Worm (Caenorhabditis elegans) whole organism, L1 larva: Measurements from ENCODE around the gene srsx-36.

Source experiments
- C34B4.2 ChIP-seq: sonication (generic microtip); optimal IDR thresholded peaks from 2 replicates; lab custom pipeline; 2017; ENCODE audit warnings: mild to moderate bottlenecking, missing genetic modification characterization, missing compliant biosample characterization
- Y116A8C.19 ChIP-seq: sonication (generic microtip); optimal IDR thresholded peaks from 2 replicates; lab custom pipeline; 2016; ENCODE audit warnings: missing compliant biosample characterization, missing genetic modification characterization, borderline replicate concordance
- alr-1 ChIP-seq: fragments of 200-800 bp; sonication (Bioruptor generic); optimal IDR thresholded peaks from 2 replicates; lab custom pipeline; 2018; ENCODE audit warnings: borderline replicate concordance, mild to moderate bottlenecking, missing genetic modification characterization, missing compliant biosample characterization
- blmp-1 ChIP-seq: fragments of 150-350 bp; optimal IDR thresholded peaks from 2 replicates; lab custom pipeline; 2014; ENCODE audit warnings: missing biosample characterization, missing genetic modification characterization
- ceh-63 ChIP-seq: fragments of 200-800 bp; sonication (Bioruptor generic); optimal IDR thresholded peaks from 2 replicates; lab custom pipeline; 2018; ENCODE audit warnings: mild to moderate bottlenecking, missing genetic modification characterization, missing compliant biosample characterization
- ceh-8 ChIP-seq: fragments of 200-800 bp; sonication (Bioruptor generic); optimal IDR thresholded peaks from 2 replicates; lab custom pipeline; 2018; ENCODE audit warnings: mild to moderate bottlenecking, missing genetic modification characterization, moderate library complexity, missing compliant biosample characterization
- ceh-88 ChIP-seq: fragments of 200-800 bp; sonication (Bioruptor generic); IDR thresholded peaks from 2 replicates; pipeline ENCODE4 v1.3.6; 2022; ENCODE audit warnings: missing genetic modification characterization, missing compliant biosample characterization
- ceh-90 ChIP-seq: sonication (generic microtip); optimal IDR thresholded peaks from 2 replicates; lab custom pipeline; 2016; ENCODE audit warnings: missing genetic modification characterization, missing compliant biosample characterization
- ces-1 ChIP-seq: fragments of 150-350 bp; optimal IDR thresholded peaks from 2 replicates; lab custom pipeline; 2014; ENCODE audit warnings: missing biosample characterization, missing genetic modification reagents, missing genetic modification characterization
- dpl-1 ChIP-seq, 3 experiments: fragments of 150-350 bp in 2 of 3; sonication (generic microtip) in 1 of 3; optimal IDR thresholded peaks; 2 replicates each; lab custom pipeline; 2014 to 2017; ENCODE audit warnings: missing biosample characterization in 3 of 3, missing genetic modification characterization in 3 of 3, missing genetic modification reagents in 3 of 3
- efl-1 ChIP-seq, 4 experiments: fragments of 150-350 bp; optimal IDR thresholded peaks in 3 of 4; peaks in 1 of 4; 1 replicate in 1 of 4; 2 replicates in 3 of 4; lab custom pipeline; 2014; ENCODE audit warnings: missing biosample characterization in 2 of 4, missing genetic modification characterization in 2 of 4, missing genetic modification reagents in 2 of 4
- efl-3 ChIP-seq: fragments of 200-800 bp; sonication (Bioruptor generic); optimal IDR thresholded peaks from 2 replicates; lab custom pipeline; 2018; ENCODE audit warnings: mild to moderate bottlenecking, missing genetic modification characterization, missing compliant biosample characterization
- egl-13 ChIP-seq: sonication (generic microtip); optimal IDR thresholded peaks from 2 replicates; lab custom pipeline; 2016; ENCODE audit warnings: missing genotype, missing genetic modification reagents, missing genetic modification characterization, missing compliant biosample characterization
- elt-3 ChIP-seq, 6 experiments: fragments of 150-350 bp in 1 of 6; sonication (generic microtip); optimal IDR thresholded peaks; 2 replicates each; lab custom pipeline; 2017 to 2018; ENCODE audit warnings: missing biosample characterization in 6 of 6, missing genetic modification characterization in 6 of 6, inconsistent platforms in 1 of 6
- ets-5 ChIP-seq: fragments of 200-800 bp; sonication (Bioruptor generic); IDR thresholded peaks from 2 replicates; pipeline ENCODE4 v1.3.6; 2022; ENCODE audit warnings: missing genetic modification characterization, missing compliant biosample characterization
- fkh-10 ChIP-seq: sonication (generic microtip); optimal IDR thresholded peaks from 2 replicates; lab custom pipeline; 2017; ENCODE audit warnings: missing biosample characterization, missing genetic modification reagents, missing genetic modification characterization
- fkh-4 ChIP-seq: sonication (generic microtip); optimal IDR thresholded peaks from 2 replicates; lab custom pipeline; 2016; ENCODE audit warnings: missing compliant biosample characterization, missing genetic modification characterization, borderline replicate concordance
- hlh-17 ChIP-seq: fragments of 200-800 bp; sonication (Bioruptor generic); optimal IDR thresholded peaks from 2 replicates; lab custom pipeline; 2018; ENCODE audit warnings: missing genetic modification characterization, mild to moderate bottlenecking, missing compliant biosample characterization, moderate library complexity, borderline replicate concordance
- irx-1 ChIP-seq: sonication (generic microtip); optimal IDR thresholded peaks from 2 replicates; lab custom pipeline; 2016; ENCODE audit warnings: missing genetic modification characterization, missing compliant biosample characterization
- isw-1 ChIP-seq: fragments of 200-800 bp; sonication (Bioruptor generic); IDR thresholded peaks from 2 replicates; pipeline ENCODE4 v1.3.6; 2022; ENCODE audit warnings: missing genetic modification characterization, missing compliant biosample characterization
- lin-13 ChIP-seq: fragments of 150-350 bp; optimal IDR thresholded peaks from 2 replicates; lab custom pipeline; 2014; ENCODE audit warnings: missing biosample characterization, missing genetic modification reagents, missing genetic modification characterization
- lin-14 ChIP-seq: fragments of 200-800 bp; sonication (Bioruptor generic); optimal IDR thresholded peaks from 2 replicates; lab custom pipeline; 2018; ENCODE audit warnings: mild to moderate bottlenecking, missing genetic modification characterization, moderate library complexity, missing compliant biosample characterization
- mab-9 ChIP-seq: fragments of 200-800 bp; sonication (Bioruptor generic); IDR thresholded peaks from 2 replicates; pipeline ENCODE4 v1.3.6; 2022; ENCODE audit warnings: missing genetic modification reagents, missing genetic modification characterization, missing compliant biosample characterization
- mdl-1 ChIP-seq, 2 experiments: fragments of 150-350 bp; optimal IDR thresholded peaks; 2 replicates each; lab custom pipeline; 2014 to 2017; ENCODE audit warnings: missing biosample characterization in 2 of 2, missing genetic modification characterization in 2 of 2, inconsistent platforms in 1 of 2
- nhr-237 ChIP-seq: fragments of 150-350 bp; optimal IDR thresholded peaks from 2 replicates; lab custom pipeline; 2014; ENCODE audit warnings: missing biosample characterization, missing genetic modification characterization
- nhr-28 ChIP-seq: fragments of 150-350 bp; optimal IDR thresholded peaks from 2 replicates; lab custom pipeline; 2014; ENCODE audit warnings: missing biosample characterization, missing genetic modification characterization
- nhr-47 ChIP-seq: sonication (generic microtip); optimal IDR thresholded peaks from 2 replicates; lab custom pipeline; 2016; ENCODE audit warnings: mild to moderate bottlenecking, missing genetic modification characterization, moderate library complexity, missing compliant biosample characterization
- nhr-71 ChIP-seq: sonication (generic microtip); optimal IDR thresholded peaks from 2 replicates; lab custom pipeline; 2016; ENCODE audit warnings: mild to moderate bottlenecking, missing genetic modification characterization, moderate library complexity, missing compliant biosample characterization
- nhr-76 ChIP-seq: sonication (generic microtip); optimal IDR thresholded peaks from 2 replicates; lab custom pipeline; 2017; ENCODE audit warnings: missing biosample characterization, missing genetic modification characterization
- nhr-85 ChIP-seq: sonication (generic microtip); peaks from one replicate; lab custom pipeline; 2016; ENCODE audit warnings: missing genetic modification characterization, inconsistent platforms, missing compliant biosample characterization
- pag-3 ChIP-seq: sonication (generic microtip); optimal IDR thresholded peaks from 2 replicates; lab custom pipeline; 2017; ENCODE audit warnings: missing genetic modification characterization, mild to moderate bottlenecking, missing compliant biosample characterization, antibody characterized with exemption, borderline replicate concordance; ENCODE audit not compliant: insufficient read depth
- pqm-1 ChIP-seq: sonication (generic microtip); optimal IDR thresholded peaks from 3 replicates; lab custom pipeline; 2017; ENCODE audit warnings: missing biosample characterization, missing genetic modification characterization
- snpc-4 ChIP-seq: fragments of 150-350 bp; optimal IDR thresholded peaks from 2 replicates; lab custom pipeline; 2014; ENCODE audit warnings: missing biosample characterization, missing genetic modification characterization
- snu-23 ChIP-seq: sonication (generic microtip); optimal IDR thresholded peaks from 2 replicates; lab custom pipeline; 2016; ENCODE audit warnings: missing genetic modification characterization, missing compliant biosample characterization
- sup-37 ChIP-seq: fragments of 200-800 bp; sonication (Bioruptor generic); optimal IDR thresholded peaks from 2 replicates; lab custom pipeline; 2018; ENCODE audit warnings: mild to moderate bottlenecking, missing genetic modification characterization, missing compliant biosample characterization
- swsn-7 ChIP-seq: sonication (generic microtip); optimal IDR thresholded peaks from 2 replicates; lab custom pipeline; 2016; ENCODE audit warnings: missing genetic modification characterization, missing compliant biosample characterization
- unc-130 ChIP-seq: fragments of 150-350 bp; optimal IDR thresholded peaks from 2 replicates; lab custom pipeline; 2017; ENCODE audit warnings: missing biosample characterization, missing genetic modification characterization, inconsistent platforms
- unc-30 ChIP-seq: sonication (generic microtip); optimal IDR thresholded peaks from 2 replicates; lab custom pipeline; 2017; ENCODE audit warnings: missing biosample characterization, missing genetic modification characterization
- unc-62 ChIP-seq: fragments of 150-350 bp; optimal IDR thresholded peaks from 2 replicates; lab custom pipeline; 2014; ENCODE audit warnings: missing biosample characterization, missing genetic modification reagents, missing genetic modification characterization
- unc-86 ChIP-seq: sonication (generic microtip); optimal IDR thresholded peaks from 2 replicates; lab custom pipeline; 2016; ENCODE audit warnings: missing genetic modification characterization, missing compliant biosample characterization
- unc-98 ChIP-seq: fragments of 200-800 bp; sonication (Bioruptor generic); IDR thresholded peaks from 2 replicates; pipeline ENCODE4 v1.3.6; 2022; ENCODE audit warnings: missing genetic modification characterization, missing compliant biosample characterization
- zag-1 ChIP-seq: fragments of 150-350 bp; optimal IDR thresholded peaks from 2 replicates; lab custom pipeline; 2014; ENCODE audit warnings: missing biosample characterization, missing genetic modification characterization
- ztf-11 ChIP-seq, 2 experiments: sonication (generic microtip); optimal IDR thresholded peaks; 2 replicates each; lab custom pipeline; 2016 to 2017; ENCODE audit warnings: missing genetic modification characterization in 2 of 2, missing biosample characterization in 1 of 2, missing compliant biosample characterization in 1 of 2
- ztf-4 ChIP-seq: fragments of 150-350 bp; optimal IDR thresholded peaks from 2 replicates; lab custom pipeline; 2014; ENCODE audit warnings: missing biosample characterization, missing genetic modification characterization

The srsx-36 gene

ce11 chrV:15826110-15826509 is 16.7 kb upstream of the srsx-36 start, which contains the start of gene srbc-51:
Gene srbc-51 (plus strand): TSS chrV:15826410.
- no peak for TF ChIP-seq nhr-76 (tag; lab: Kevin White, UChicago)
- TF ChIP-seq ets-5 (GFP tag; lab: Robert Waterston, UW): no peak
- no peak for TF ChIP-seq unc-86
- no peak for TF ChIP-seq efl-1 (optimal IDR thresholded peaks at IDR 0.05; lab: Kevin White, UChicago)
- no peak for TF ChIP-seq efl-1 (GFP tag; optimal IDR thresholded peaks at IDR 0.05 in 1 of 2; lab: Kevin White, UChicago)
- no peak for TF ChIP-seq nhr-237
- no peak for TF ChIP-seq lin-14
- no peak for TF ChIP-seq efl-3 (GFP tag; lab: Kevin White, UChicago)
- TF ChIP-seq isw-1 (GFP tag; lab: Robert Waterston, UW): no peak
- TF ChIP-seq Y116A8C.19: no peak
- no peak for TF ChIP-seq ceh-8 (GFP tag; lab: Kevin White, UChicago)
- TF ChIP-seq ceh-88: no peak
- TF ChIP-seq lin-13 (GFP tag; lab: Kevin White, UChicago): no peak
- no peak for TF ChIP-seq dpl-1 (GFP tag; optimal IDR thresholded peaks at IDR 0.05; lab: Kevin White, UChicago)
- TF ChIP-seq alr-1 (tag; lab: Kevin White, UChicago): no peak
- TF ChIP-seq swsn-7 (tag; lab: Kevin White, UChicago): no peak
- no peak for TF ChIP-seq zag-1 (tag; lab: Kevin White, UChicago)
- TF ChIP-seq mdl-1 (tag; optimal IDR thresholded peaks at IDR 0.05; lab: Kevin White, UChicago): no peak

DNA sequence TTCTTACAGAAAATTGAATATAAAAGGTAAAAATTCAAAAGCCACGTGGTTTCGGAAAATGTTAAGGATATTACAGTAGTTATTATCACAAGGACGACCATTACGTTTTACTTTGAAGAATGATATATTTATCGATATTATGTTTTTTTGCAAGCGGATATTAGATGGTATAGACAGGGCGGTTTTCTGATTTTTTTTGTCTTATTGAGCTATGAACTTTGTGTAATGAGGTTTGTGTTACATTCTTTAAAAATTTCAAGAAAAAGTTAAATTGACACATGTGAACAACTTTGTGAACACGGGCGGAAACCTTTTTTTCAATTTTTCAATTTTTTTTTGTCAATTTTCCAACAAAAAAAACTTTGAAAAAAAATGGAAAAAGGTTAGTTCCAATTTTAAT is 15.4 kb upstream of the srsx-36 start, which contains the start of gene srbc-50:
Gene srbc-50, minus strand, starts transcription at position 101 of the 400 bp plus-strand sequence.
- TF ChIP-seq nhr-47 (tag; lab: Kevin White, UChicago): no peak
- TF ChIP-seq irx-1 (tag; lab: Kevin White, UChicago): no peak
- TF ChIP-seq blmp-1 (tag; lab: Kevin White, UChicago): no peak
- no peak for TF ChIP-seq mab-9
- no peak for TF ChIP-seq nhr-28 (tag; lab: Kevin White, UChicago)
- no peak for TF ChIP-seq fkh-4 (tag; lab: Kevin White, UChicago)
- TF ChIP-seq ceh-63 (GFP tag; lab: Kevin White, UChicago): no peak
- no peak for TF ChIP-seq C34B4.2
- TF ChIP-seq unc-30 (tag; lab: Kevin White, UChicago): no peak
- no peak for TF ChIP-seq unc-62 (GFP tag; lab: Kevin White, UChicago)
- no peak for TF ChIP-seq ceh-90 (tag; lab: Kevin White, UChicago)
- no peak for TF ChIP-seq egl-13 (tag; lab: Kevin White, UChicago)
- no peak for TF ChIP-seq ztf-4 (tag; lab: Kevin White, UChicago)
- no peak for TF ChIP-seq fkh-10 (GFP tag; lab: Kevin White, UChicago)
- no peak for TF ChIP-seq ztf-11 (tag; optimal IDR thresholded peaks at IDR 0.05; lab: Kevin White, UChicago)
- TF ChIP-seq nhr-71 (tag; lab: Kevin White, UChicago): no peak
- no peak for TF ChIP-seq alr-1 (tag; lab: Kevin White, UChicago)

- TF ChIP-seq nhr-237 (no peak), efl-1 (optimal IDR thresholded peaks at IDR 0.05; lab: Kevin White, UChicago) (no peak), efl-1 (GFP tag; optimal IDR thresholded peaks at IDR 0.05 in 1 of 2; lab: Kevin White, UChicago) (peak in 1 of 2 experiments; percentile 42)
These were observed 12.0 kb upstream of the srsx-36 start, which contains the start of gene srbc-49 for ce11 chrV:15821398-15821797. Gene srbc-49 (plus strand): TSS chrV:15821698.

- TF ChIP-seq nhr-85 (tag; lab: Kevin White, UChicago): no peak
These were observed 10.5 kb upstream of the srsx-36 start, which contains the start of gene srbc-48 for ce11 chrV:15819983-15820382. Gene srbc-48 (plus strand): TSS chrV:15820283.

ce11 chrV:15817746-15818145 is 8.3 kb upstream of the srsx-36 start, which contains the start of gene abf-3:
Gene abf-3 (minus strand): TSS chrV:15817846.
- no peak for TF ChIP-seq ztf-11 (tag; optimal IDR thresholded peaks at IDR 0.05; lab: Kevin White, UChicago)
- TF ChIP-seq pqm-1 (tag; lab: Kevin White, UChicago): no peak
- TF ChIP-seq ces-1: no peak
- TF ChIP-seq blmp-1 (tag; lab: Kevin White, UChicago): no peak
- TF ChIP-seq snpc-4: no peak
- TF ChIP-seq hlh-17 (GFP tag; lab: Kevin White, UChicago): no peak
- TF ChIP-seq unc-130 (tag; lab: Kevin White, UChicago): no peak
- no peak for TF ChIP-seq ets-5 (GFP tag; lab: Robert Waterston, UW)
- no peak for TF ChIP-seq dpl-1 (GFP tag; optimal IDR thresholded peaks at IDR 0.05; lab: Kevin White, UChicago)
- TF ChIP-seq snu-23 (GFP tag; lab: Kevin White, UChicago): no peak
- TF ChIP-seq elt-3 (tag; optimal IDR thresholded peaks at IDR 0.05; lab: Kevin White, UChicago): no peak
- TF ChIP-seq fkh-10 (GFP tag; lab: Kevin White, UChicago): no peak
- TF ChIP-seq efl-3 (GFP tag; lab: Kevin White, UChicago): no peak
- no peak for TF ChIP-seq unc-98 (GFP tag; lab: Robert Waterston, UW)
- no peak for TF ChIP-seq pag-3 (tag; lab: Kevin White, UChicago)
- no peak for TF ChIP-seq sup-37
- no peak for TF ChIP-seq mab-9
